Worm (Caenorhabditis elegans) whole organism, mixed stage, embryonic: ENCODE results near the gene cdk-5.

Source experiments
- M03D4.4 ChIP-seq: sonication (generic microtip); optimal IDR thresholded peaks from 2 replicates; lab custom pipeline; 2017; ENCODE audit warnings: mild to moderate bottlenecking, missing genetic modification characterization, missing compliant biosample characterization
- bed-3 ChIP-seq: fragments of 200-800 bp; sonication (Bioruptor generic); optimal IDR thresholded peaks from 3 replicates; lab custom pipeline; 2018; ENCODE audit warnings: mild to moderate bottlenecking, missing genetic modification characterization, moderate library complexity, missing compliant biosample characterization
- blmp-1 ChIP-seq: fragments of 150-350 bp; optimal IDR thresholded peaks from 2 replicates; lab custom pipeline; 2014; ENCODE audit warnings: missing biosample characterization, missing genetic modification characterization
- ceh-39 ChIP-seq: fragments of 150-350 bp; optimal IDR thresholded peaks from 2 replicates; lab custom pipeline; 2014; ENCODE audit warnings: missing biosample characterization, missing genetic modification characterization
- ceh-43 ChIP-seq: fragments of 200-800 bp; sonication (Bioruptor generic); optimal IDR thresholded peaks from 2 replicates; lab custom pipeline; 2018; ENCODE audit warnings: mild to moderate bottlenecking, missing genetic modification characterization, moderate library complexity, missing compliant biosample characterization
- ceh-83 ChIP-seq: fragments of 200-800 bp; sonication (Bioruptor generic); optimal IDR thresholded peaks from 2 replicates; lab custom pipeline; 2018; ENCODE audit warnings: mild to moderate bottlenecking, missing genetic modification characterization, missing compliant biosample characterization
- ces-1 ChIP-seq: fragments of 150-350 bp; optimal IDR thresholded peaks from 2 replicates; lab custom pipeline; 2014; ENCODE audit warnings: missing biosample characterization, missing genetic modification reagents, missing genetic modification characterization
- cnd-1 ChIP-seq: fragments of 200-800 bp; sonication (Bioruptor generic); optimal IDR thresholded peaks from 2 replicates; lab custom pipeline; 2018; ENCODE audit warnings: mild to moderate bottlenecking, missing genetic modification characterization, missing compliant biosample characterization
- drap-1 ChIP-seq: fragments of 200-800 bp; sonication (Bioruptor generic); optimal IDR thresholded peaks from 3 replicates; lab custom pipeline; 2018; ENCODE audit warnings: mild to moderate bottlenecking, missing genetic modification characterization, missing compliant biosample characterization
- elt-1 ChIP-seq: sonication (generic microtip); optimal IDR thresholded peaks from 2 replicates; lab custom pipeline; 2017; ENCODE audit warnings: missing genetic modification characterization, mild to moderate bottlenecking, missing compliant biosample characterization, antibody characterized with exemption, moderate library complexity, borderline replicate concordance; ENCODE audit not compliant: insufficient read depth
- elt-3 ChIP-seq: fragments of 150-350 bp; optimal IDR thresholded peaks from 2 replicates; lab custom pipeline; 2014; ENCODE audit warnings: missing biosample characterization, missing genetic modification characterization
- ham-2 ChIP-seq: fragments of 200-800 bp; sonication (Bioruptor generic); optimal IDR thresholded peaks from 2 replicates; lab custom pipeline; 2018; ENCODE audit warnings: mild to moderate bottlenecking, missing genetic modification characterization, missing compliant biosample characterization
- hlh-1 ChIP-seq: fragments of 150-350 bp; optimal IDR thresholded peaks from 2 replicates; lab custom pipeline; 2014; ENCODE audit warnings: missing biosample characterization, missing genetic modification reagents, missing genetic modification characterization
- lin-13 ChIP-seq: fragments of 150-350 bp; optimal IDR thresholded peaks from 2 replicates; lab custom pipeline; 2014; ENCODE audit warnings: missing biosample characterization, missing genetic modification characterization
- lin-32 ChIP-seq: fragments of 200-800 bp; sonication (Bioruptor generic); optimal IDR thresholded peaks from 2 replicates; lab custom pipeline; 2018; ENCODE audit warnings: mild to moderate bottlenecking, missing genetic modification characterization, missing compliant biosample characterization
- lsy-2 ChIP-seq: fragments of 150-350 bp; optimal IDR thresholded peaks from 2 replicates; lab custom pipeline; 2014; ENCODE audit warnings: missing biosample characterization, missing genetic modification characterization
- mab-5 ChIP-seq: fragments of 150-350 bp; optimal IDR thresholded peaks from 2 replicates; lab custom pipeline; 2014; ENCODE audit warnings: missing biosample characterization, missing genetic modification characterization
- mep-1 ChIP-seq: fragments of 150-350 bp; optimal IDR thresholded peaks from 2 replicates; lab custom pipeline; 2017; ENCODE audit warnings: missing biosample characterization, missing genetic modification reagents, missing genetic modification characterization, inconsistent platforms
- mls-2 ChIP-seq: sonication (generic microtip); optimal IDR thresholded peaks from 2 replicates; lab custom pipeline; 2016; ENCODE audit warnings: mild to moderate bottlenecking, missing genetic modification characterization, moderate library complexity, missing compliant biosample characterization
- nhr-12 ChIP-seq: fragments of 150-350 bp; optimal IDR thresholded peaks from 2 replicates; lab custom pipeline; 2014; ENCODE audit warnings: missing biosample characterization, missing genetic modification characterization
- nhr-2 ChIP-seq: fragments of 150-350 bp; optimal IDR thresholded peaks from 2 replicates; lab custom pipeline; 2014; ENCODE audit warnings: missing biosample characterization, missing genetic modification characterization
- nhr-237 ChIP-seq: fragments of 150-350 bp; optimal IDR thresholded peaks from 2 replicates; lab custom pipeline; 2014; ENCODE audit warnings: missing biosample characterization, missing genetic modification characterization
- nhr-76 ChIP-seq: sonication (generic microtip); optimal IDR thresholded peaks from 2 replicates; lab custom pipeline; 2017; ENCODE audit warnings: missing biosample characterization, missing genetic modification characterization
- pha-4 ChIP-seq: fragments of 150-350 bp; optimal IDR thresholded peaks from 2 replicates; lab custom pipeline; 2018; ENCODE audit warnings: missing biosample characterization, missing genetic modification reagents, missing genetic modification characterization
- sem-2 ChIP-seq: fragments of 200-800 bp; sonication (Bioruptor generic); optimal IDR thresholded peaks from 2 replicates; lab custom pipeline; 2018; ENCODE audit warnings: mild to moderate bottlenecking, missing genetic modification characterization, missing compliant biosample characterization
- snpc-4 ChIP-seq: fragments of 150-350 bp; optimal IDR thresholded peaks from 2 replicates; lab custom pipeline; 2014; ENCODE audit warnings: missing biosample characterization, missing genetic modification characterization
- sptf-1 ChIP-seq: sonication (generic microtip); optimal IDR thresholded peaks from 2 replicates; lab custom pipeline; 2017; ENCODE audit warnings: mild to moderate bottlenecking, missing genetic modification characterization, moderate library complexity, missing compliant biosample characterization
- unc-120 ChIP-seq: sonication (generic microtip); optimal IDR thresholded peaks from 2 replicates; lab custom pipeline; 2017; ENCODE audit warnings: missing genetic modification characterization, missing compliant biosample characterization; ENCODE audit not compliant: poor library complexity, severe bottlenecking
- unc-39 ChIP-seq: fragments of 150-350 bp; optimal IDR thresholded peaks from 2 replicates; lab custom pipeline; 2014; ENCODE audit warnings: missing biosample characterization, missing genetic modification characterization
- unc-62 ChIP-seq: fragments of 150-350 bp; optimal IDR thresholded peaks from 2 replicates; lab custom pipeline; 2014; ENCODE audit warnings: missing biosample characterization, missing genetic modification reagents, missing genetic modification characterization

Gene cdk-5

DNA sequence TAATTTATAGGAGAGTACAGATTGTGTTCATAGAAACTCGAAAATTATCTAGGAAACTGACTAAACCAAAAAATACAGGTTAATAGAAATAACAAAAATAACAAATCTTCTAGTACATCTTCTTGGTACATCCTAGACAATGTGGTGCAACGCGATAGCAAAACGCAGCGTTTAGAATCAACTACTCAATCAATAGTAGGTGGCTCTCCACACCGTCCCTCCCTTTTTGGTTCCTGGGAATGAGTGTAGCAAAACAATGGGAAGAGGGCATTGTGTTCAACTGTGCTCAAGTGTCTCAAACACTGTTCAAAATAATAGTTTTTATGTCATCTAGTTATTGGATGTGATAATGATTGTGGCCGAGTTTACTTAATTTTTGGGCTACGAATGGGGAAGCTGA, 10.5 kb upstream of the cdk-5 start, which contains the start of gene T27E9.6:
Gene T27E9.6 (minus strand): TSS at position 101 of the 400 bp plus-strand sequence.
- no peak for TF ChIP-seq cnd-1 (tag; lab: Kevin White, UChicago)
- no peak for TF ChIP-seq hlh-1 (tag; lab: Kevin White, UChicago)
- TF ChIP-seq mab-5 (tag; lab: Kevin White, UChicago) = no peak
- TF ChIP-seq ceh-43 = no peak
- no peak for TF ChIP-seq sptf-1

DNA sequence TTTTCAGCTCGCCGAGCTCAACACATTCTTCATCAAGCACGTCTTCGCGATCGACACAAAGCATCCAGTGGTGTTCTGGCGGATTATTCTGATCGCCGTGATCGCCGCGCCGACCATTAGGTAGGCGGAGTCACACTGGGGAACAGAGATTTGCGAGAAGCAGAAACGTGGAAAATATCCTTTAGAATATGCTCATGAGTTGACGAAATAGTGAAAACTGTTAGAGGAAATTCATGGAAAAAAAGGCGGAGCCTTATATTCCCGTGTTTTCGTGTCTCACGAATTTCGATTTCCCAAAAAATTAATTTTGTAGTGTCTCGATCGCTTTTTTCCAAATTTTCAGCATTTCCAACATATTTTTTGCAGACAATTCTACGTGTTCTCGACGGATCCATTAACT, 8.3 kb upstream of the cdk-5 start:
- TF ChIP-seq sptf-1 = no peak
- peak; percentile 54 for TF ChIP-seq cnd-1 (tag; lab: Kevin White, UChicago)

DNA sequence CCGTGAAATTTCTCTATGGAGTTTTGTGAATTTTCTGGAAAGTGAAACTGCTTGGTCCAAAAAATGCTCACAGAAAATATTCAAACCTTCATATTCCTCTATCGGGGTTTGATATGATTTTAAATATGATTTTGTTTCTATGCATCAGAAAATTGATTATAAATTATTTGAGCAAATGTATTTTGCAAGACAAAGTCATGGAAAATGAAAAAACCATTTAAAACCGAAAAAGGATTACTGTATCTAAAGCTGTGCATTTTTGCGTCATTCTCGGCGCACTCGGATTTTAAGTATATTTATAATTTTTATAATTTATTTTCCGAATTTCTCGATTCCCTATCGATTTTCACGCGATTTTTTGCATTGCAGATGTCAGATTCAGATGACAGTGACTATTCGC, 5.4 kb upstream of the cdk-5 start, which contains the start of gene pssy-2:
Gene pssy-2 (plus strand): TSS at position 301 of the 400 bp plus-strand sequence.
- no peak for TF ChIP-seq unc-120 (tag; lab: Kevin White, UChicago)
- no peak for TF ChIP-seq snpc-4 (tag; lab: Kevin White, UChicago)
- TF ChIP-seq cnd-1 (tag; lab: Kevin White, UChicago) = no peak
- TF ChIP-seq elt-3 = no peak
- no peak for TF ChIP-seq blmp-1 (tag; lab: Kevin White, UChicago)
- TF ChIP-seq nhr-237 = no peak
- TF ChIP-seq nhr-76 = no peak
- no peak for TF ChIP-seq ceh-43
- no peak for TF ChIP-seq unc-39

DNA sequence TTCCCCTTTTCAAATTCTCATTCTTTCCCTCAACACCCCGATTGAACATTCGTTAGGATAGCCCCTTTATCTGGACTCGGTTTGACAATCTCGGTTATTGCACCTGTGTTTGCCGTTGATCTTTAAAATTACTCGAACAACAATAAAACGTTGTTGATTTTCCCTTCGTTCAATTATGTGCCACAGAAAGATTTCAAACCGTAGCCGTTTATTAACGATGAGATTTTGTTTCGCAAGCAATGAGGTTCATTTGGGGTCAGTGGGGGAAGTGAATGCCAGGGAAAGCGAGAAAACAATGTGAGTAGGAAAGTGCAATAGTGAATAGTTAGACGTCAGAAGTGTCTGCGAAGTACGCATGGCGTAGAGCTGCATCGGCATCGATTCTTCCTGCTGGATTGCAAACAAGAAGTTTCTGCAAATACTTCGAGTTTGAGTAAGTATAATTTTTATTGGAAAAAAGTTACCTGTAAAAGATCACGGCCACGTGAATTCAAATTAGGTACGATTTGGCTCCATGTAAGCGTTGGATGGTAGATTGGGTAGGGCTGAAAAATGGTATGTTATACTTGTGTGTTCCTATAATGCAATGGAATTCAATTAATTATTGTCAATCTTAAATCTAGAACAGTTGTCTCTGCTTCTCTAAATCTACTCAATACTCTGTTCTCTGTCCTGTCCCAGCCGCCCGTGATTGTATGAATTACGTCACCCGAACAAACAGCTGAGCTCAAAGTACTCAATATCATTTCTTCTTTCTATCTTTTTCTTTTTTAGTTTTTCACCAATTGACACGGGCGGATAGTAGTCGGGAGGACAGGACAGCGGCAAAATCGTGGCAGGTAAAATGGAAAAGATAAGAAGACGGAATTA, 1.4 kb downstream of the cdk-5 start, which contains the start of gene kel-3:
Gene kel-3 (plus strand): TSS at position 328 of the 870 bp plus-strand sequence.
- no peak for TF ChIP-seq pha-4
- TF ChIP-seq hlh-1 (tag; lab: Kevin White, UChicago) = peak; percentile 45
- no peak for TF ChIP-seq M03D4.4
- no peak for TF ChIP-seq lin-32 (GFP tag; lab: Kevin White, UChicago)
- peak; percentile 54 for TF ChIP-seq unc-62
- TF ChIP-seq mls-2 = no peak
- TF ChIP-seq elt-1 (tag; lab: Kevin White, UChicago) = no peak
- peak; percentile 1 for TF ChIP-seq sptf-1
- TF ChIP-seq lsy-2 (tag; lab: Kevin White, UChicago) = peak; percentile 8

DNA sequence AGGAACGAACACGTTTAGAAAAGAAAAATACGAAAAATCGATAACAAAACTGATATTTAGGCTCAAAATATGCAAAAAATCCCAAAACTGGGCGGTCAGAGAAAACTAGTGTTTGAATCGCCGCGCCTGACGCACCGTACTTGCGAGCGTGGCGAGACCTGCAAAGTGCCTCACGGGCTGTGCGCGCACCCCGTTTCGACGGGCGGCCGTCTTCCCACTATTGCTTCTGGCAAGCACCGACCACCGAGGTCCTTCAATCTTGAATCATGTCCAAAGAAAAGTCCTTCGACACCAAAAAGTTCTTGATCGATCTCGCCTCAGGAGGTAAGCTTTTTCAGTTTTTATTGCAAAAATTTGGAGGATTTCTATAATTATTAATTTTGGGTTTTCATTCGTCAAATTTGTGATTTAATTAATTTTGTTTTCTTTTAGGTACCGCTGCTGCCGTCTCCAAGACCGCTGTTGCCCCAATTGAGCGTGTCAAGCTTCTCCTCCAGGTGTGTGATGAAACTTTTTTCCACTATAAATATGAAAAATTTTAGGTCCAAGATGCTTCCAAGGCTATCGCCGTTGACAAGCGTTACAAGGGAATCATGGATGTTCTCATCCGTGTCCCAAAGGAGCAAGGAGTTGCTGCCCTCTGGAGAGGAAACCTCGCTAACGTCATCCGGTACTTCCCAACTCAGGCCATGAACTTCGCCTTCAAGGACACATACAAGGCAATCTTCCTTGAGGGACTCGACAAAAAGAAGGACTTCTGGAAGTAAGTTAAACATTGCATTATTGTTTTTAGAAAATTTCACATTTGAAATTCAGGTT, 3.0 kb downstream of the cdk-5 start, which contains the start of gene ant-1.1:
Gene ant-1.1 (plus strand): TSS at position 199 of the 819 bp plus-strand sequence.
- TF ChIP-seq ceh-83 (GFP tag; lab: Kevin White, UChicago) = peak; percentile 65
- TF ChIP-seq cnd-1 (tag; lab: Kevin White, UChicago) = peak; percentile 21
- no peak for TF ChIP-seq blmp-1 (tag; lab: Kevin White, UChicago)
- peak; percentile 6 for TF ChIP-seq ham-2 (GFP tag; lab: Kevin White, UChicago)
- peak; percentile 49 for TF ChIP-seq hlh-1 (tag; lab: Kevin White, UChicago)
- no peak for TF ChIP-seq unc-62
- peak; percentile 90 for TF ChIP-seq lin-13
- TF ChIP-seq lin-32 (GFP tag; lab: Kevin White, UChicago) = peak; percentile 16
- TF ChIP-seq ces-1 (GFP tag; lab: Kevin White, UChicago) = peak; percentile 42
- peak; percentile 83 for TF ChIP-seq mep-1 (tag; lab: Kevin White, UChicago)
- TF ChIP-seq drap-1 (GFP tag; lab: Kevin White, UChicago) = peak; percentile 56
- peak; percentile 37 for TF ChIP-seq ceh-43
- peak; percentile 99 for TF ChIP-seq lsy-2 (tag; lab: Kevin White, UChicago)
- no peak for TF ChIP-seq nhr-12 (tag; lab: Kevin White, UChicago)
- no peak for TF ChIP-seq elt-3
- TF ChIP-seq bed-3 = peak; percentile 18
- TF ChIP-seq pha-4 = peak; percentile 91
- peak; percentile 94 for TF ChIP-seq nhr-237
- TF ChIP-seq sem-2 (GFP tag; lab: Kevin White, UChicago) = no peak
- peak; percentile 74 for TF ChIP-seq mls-2
- TF ChIP-seq unc-120 (tag; lab: Kevin White, UChicago) = peak; percentile 86
- peak; percentile 54 for TF ChIP-seq ceh-39 (tag; lab: Kevin White, UChicago)
- TF ChIP-seq sptf-1 = peak; percentile 82
- TF ChIP-seq snpc-4 (tag; lab: Kevin White, UChicago) = no peak
- TF ChIP-seq M03D4.4 = peak; percentile 50
- TF ChIP-seq nhr-2 (tag; lab: Kevin White, UChicago) = peak; percentile 38
- TF ChIP-seq elt-1 (tag; lab: Kevin White, UChicago) = no peak
- no peak for TF ChIP-seq unc-39
